Fruit fly (Drosophila melanogaster) whole organism, pupa: Measurements from ENCODE around the gene tkv.

Experiments used
- CG10348 ChIP-seq: fragments of 200-800 bp; sonication (Bioruptor generic); IDR thresholded peaks from 2 replicates; pipeline ENCODE4 v1.3.6; 2022; ENCODE audit warnings: missing biosample characterization, missing genetic modification characterization
- CG12605 ChIP-seq: fragments of 200-800 bp; sonication (Bioruptor generic); IDR thresholded peaks from 2 replicates; pipeline ENCODE4 v1.3.6; 2022; ENCODE audit warnings: missing biosample characterization, missing genetic modification characterization
- CG13204 ChIP-seq: fragments of 200-800 bp; sonication (Bioruptor generic); optimal IDR thresholded peaks from 2 replicates; lab custom pipeline; 2018; ENCODE audit warnings: missing biosample characterization, mild to moderate bottlenecking, missing genetic modification characterization, moderate library complexity
- CG14655 ChIP-seq: fragments of 200-800 bp; sonication (Bioruptor generic); optimal IDR thresholded peaks from 3 replicates; lab custom pipeline; 2017; ENCODE audit warnings: mild to moderate bottlenecking, missing biosample characterization, missing genetic modification reagents, missing genetic modification characterization
- CG15710 ChIP-seq: fragments of 200-800 bp; sonication (Bioruptor generic); optimal IDR thresholded peaks from 2 replicates; lab custom pipeline; 2018; ENCODE audit warnings: missing biosample characterization, mild to moderate bottlenecking, missing genetic modification characterization, moderate library complexity
- CG17806 ChIP-seq: fragments of 200-800 bp; sonication (Bioruptor generic); optimal IDR thresholded peaks from 2 replicates; lab custom pipeline; 2018; ENCODE audit warnings: missing biosample characterization, mild to moderate bottlenecking, missing genetic modification characterization, moderate library complexity
- CG32121 ChIP-seq: fragments of 200-800 bp; sonication (Bioruptor generic); IDR thresholded peaks from 2 replicates; pipeline ENCODE4 v1.3.6; 2022; ENCODE audit warnings: missing biosample characterization, missing genetic modification characterization
- CG34367 ChIP-seq: fragments of 200-800 bp; sonication (Bioruptor generic); optimal IDR thresholded peaks from 2 replicates; lab custom pipeline; 2018; ENCODE audit warnings: missing biosample characterization, mild to moderate bottlenecking, missing genetic modification characterization
- CG4496 ChIP-seq: fragments of 200-800 bp; sonication (Bioruptor generic); IDR thresholded peaks from 3 replicates; pipeline ENCODE4 v1.3.6; 2022; ENCODE audit warnings: missing biosample characterization, missing genetic modification characterization
- CG8159 ChIP-seq: fragments of 200-800 bp; sonication (Bioruptor generic); optimal IDR thresholded peaks from 3 replicates; lab custom pipeline; 2018; ENCODE audit warnings: missing biosample characterization, mild to moderate bottlenecking, missing genetic modification characterization, moderate library complexity
- CG8301 ChIP-seq: fragments of 200-800 bp; sonication (Bioruptor generic); optimal IDR thresholded peaks from 2 replicates; lab custom pipeline; 2018; ENCODE audit warnings: missing biosample characterization, mild to moderate bottlenecking, missing genetic modification characterization
- CG9948 ChIP-seq: fragments of 200-800 bp; sonication (Bioruptor generic); optimal IDR thresholded peaks from 2 replicates; lab custom pipeline; 2018; ENCODE audit warnings: missing biosample characterization, mild to moderate bottlenecking, missing genetic modification characterization, moderate library complexity
- D1 ChIP-seq: fragments of 200-800 bp; sonication (Bioruptor generic); optimal IDR thresholded peaks from 2 replicates; lab custom pipeline; 2018; ENCODE audit warnings: missing biosample characterization, mild to moderate bottlenecking, missing genetic modification characterization, moderate library complexity
- EcR ChIP-seq: fragments of 200-800 bp; sonication (Bioruptor generic); optimal IDR thresholded peaks from 3 replicates; lab custom pipeline; 2019; ENCODE audit warnings: missing biosample characterization, missing genetic modification characterization, mild to moderate bottlenecking, moderate library complexity, missing genetic modification reagents
- Ets98B ChIP-seq: fragments of 200-800 bp; sonication (Bioruptor generic); IDR thresholded peaks from 2 replicates; pipeline ENCODE4 v1.3.6; 2022; ENCODE audit warnings: missing biosample characterization, missing genetic modification characterization
- Pif1A ChIP-seq: fragments of 200-800 bp; sonication (Bioruptor generic); optimal IDR thresholded peaks from 3 replicates; lab custom pipeline; 2016; ENCODE audit warnings: missing biosample characterization, missing genetic modification characterization
- Pif1B ChIP-seq: fragments of 200-800 bp; sonication (Bioruptor generic); optimal IDR thresholded peaks from 3 replicates; lab custom pipeline; 2016; ENCODE audit warnings: missing biosample characterization, missing genetic modification characterization
- Snoo ChIP-seq: fragments of 200-800 bp; sonication (Bioruptor generic); optimal IDR thresholded peaks from 3 replicates; lab custom pipeline; 2017; ENCODE audit warnings: missing biosample characterization, mild to moderate bottlenecking, missing genetic modification characterization, inconsistent platforms
- fd96Ca ChIP-seq: fragments of 200-800 bp; sonication (Bioruptor generic); IDR thresholded peaks from 3 replicates; pipeline ENCODE4 v1.3.6; 2022; ENCODE audit warnings: missing biosample characterization, missing genetic modification characterization
- gl ChIP-seq: fragments of 200-800 bp; sonication (Bioruptor generic); optimal IDR thresholded peaks from 2 replicates; lab custom pipeline; 2018; ENCODE audit warnings: missing biosample characterization, mild to moderate bottlenecking, missing genetic modification characterization
- rn ChIP-seq: fragments of 200-800 bp; sonication (Bioruptor generic); IDR thresholded peaks from 2 replicates; pipeline ENCODE4 v1.3.6; 2022; ENCODE audit warnings: missing biosample characterization, missing genetic modification characterization

tkv gene

dm6 chr2L:5266092-5266491, 5.1 kb downstream of the tkv start, which contains the start of gene Cyp4ac2:
Gene Cyp4ac2 (plus strand): TSS chr2L:5266392.
- TF ChIP-seq EcR (GFP tag; lab: Kevin White, UChicago), result no peak

- no peak for TF ChIP-seq rn (GFP tag; lab: Robert Waterston, UW)
- TF ChIP-seq Pif1B (GFP tag; lab: Kevin White, UChicago), result no peak
- TF ChIP-seq D1 (tag; lab: Kevin White, UChicago), result no peak
- TF ChIP-seq CG10348 (GFP tag; lab: Robert Waterston, UW), result no peak
- TF ChIP-seq CG13204, result no peak
- no peak for TF ChIP-seq CG15710 (tag; lab: Kevin White, UChicago)
- TF ChIP-seq Ets98B (GFP tag; lab: Robert Waterston, UW), result no peak
- no peak for TF ChIP-seq fd96Ca (GFP tag; lab: Robert Waterston, UW)
- TF ChIP-seq Pif1A (GFP tag; lab: Kevin White, UChicago), result no peak
- no peak for TF ChIP-seq EcR (GFP tag; lab: Kevin White, UChicago)
- TF ChIP-seq CG14655 (GFP tag; lab: Kevin White, UChicago), result no peak
- no peak for TF ChIP-seq CG34367 (tag; lab: Kevin White, UChicago)
- no peak for TF ChIP-seq CG8159 (tag; lab: Kevin White, UChicago)
- TF ChIP-seq CG12605 (GFP tag; lab: Robert Waterston, UW), result no peak
- TF ChIP-seq Snoo, result no peak
- TF ChIP-seq CG17806 (tag; lab: Kevin White, UChicago), result no peak
- TF ChIP-seq, all 21 proteins: peak for 0
Observed at dm6 chr2L:5264157-5264556, 7.0 kb downstream of the tkv start.

- TF ChIP-seq CG4496 (GFP tag; lab: Robert Waterston, UW), result no peak
- TF ChIP-seq CG32121 (GFP tag; lab: Robert Waterston, UW), result no peak
- no peak for TF ChIP-seq D1 (tag; lab: Kevin White, UChicago)
- TF ChIP-seq CG15710 (tag; lab: Kevin White, UChicago), result no peak
- TF ChIP-seq rn (GFP tag; lab: Robert Waterston, UW), result no peak
- TF ChIP-seq CG9948 (tag; lab: Kevin White, UChicago), result no peak
- TF ChIP-seq CG10348 (GFP tag; lab: Robert Waterston, UW), result no peak
- no peak for TF ChIP-seq fd96Ca (GFP tag; lab: Robert Waterston, UW)
- TF ChIP-seq CG12605 (GFP tag; lab: Robert Waterston, UW), result no peak
- no peak for TF ChIP-seq EcR (GFP tag; lab: Kevin White, UChicago)
- no peak for TF ChIP-seq CG13204
- no peak for TF ChIP-seq Ets98B (GFP tag; lab: Robert Waterston, UW)
- TF ChIP-seq Snoo, result no peak
- TF ChIP-seq gl (tag; lab: Kevin White, UChicago), result no peak
- TF ChIP-seq CG8301 (tag; lab: Kevin White, UChicago), result no peak
Observed at dm6 chr2L:5263343-5264051, 7.7 kb downstream of the tkv start, which contains the start of gene Cyp4ac1. Gene Cyp4ac1 (plus strand): TSS chr2L:5264001.

dm6 chr2L:5261223-5261984, 9.8 kb downstream of the tkv start:
- TF ChIP-seq fd96Ca (GFP tag; lab: Robert Waterston, UW) (peak; percentile 79), Snoo (peak; percentile 71), CG10348 (GFP tag; lab: Robert Waterston, UW) (no peak), rn (GFP tag; lab: Robert Waterston, UW) (peak; percentile 48; the same call in 1 of the 2 replicates), CG8159 (tag; lab: Kevin White, UChicago) (peak; percentile 90), EcR (GFP tag; lab: Kevin White, UChicago) (peak; percentile 34), CG12605 (GFP tag; lab: Robert Waterston, UW) (peak; percentile 68), CG14655 (GFP tag; lab: Kevin White, UChicago) (peak; percentile 87), CG4496 (GFP tag; lab: Robert Waterston, UW) (peak; percentile 87), CG8301 (tag; lab: Kevin White, UChicago) (peak; percentile 88), CG32121 (GFP tag; lab: Robert Waterston, UW) (peak; percentile 74), CG15710 (tag; lab: Kevin White, UChicago) (peak; percentile 81), Pif1B (GFP tag; lab: Kevin White, UChicago) (peak; percentile 86), CG13204 (peak; percentile 66), D1 (tag; lab: Kevin White, UChicago) (peak; percentile 63), Pif1A (GFP tag; lab: Kevin White, UChicago) (peak; percentile 91), gl (tag; lab: Kevin White, UChicago) (peak; percentile 87), CG9948 (tag; lab: Kevin White, UChicago) (peak; percentile 85), CG34367 (tag; lab: Kevin White, UChicago) (peak; percentile 87), CG17806 (tag; lab: Kevin White, UChicago) (peak; percentile 91), Ets98B (GFP tag; lab: Robert Waterston, UW) (peak; percentile 75)

- TF ChIP-seq CG14655 (GFP tag; lab: Kevin White, UChicago) (no peak), CG17806 (tag; lab: Kevin White, UChicago) (no peak), rn (GFP tag; lab: Robert Waterston, UW) (no peak)
Observed at dm6 chr2L:5260267-5260666, 10.9 kb downstream of the tkv start.
